Worm (Caenorhabditis elegans): Measurements from ENCODE around the gene str-74.

The str-74 gene

ce11 chrX:10204313-10205063 is 36.4 kb downstream of the str-74 start (continued):
- no peak for TF ChIP-seq hlh-4 (tag; optimal IDR thresholded peaks at IDR 0.05)
- no peak for TF ChIP-seq ama-1 (optimal IDR thresholded peaks at IDR 0.05)

- TF ChIP-seq irx-1 (tag; optimal IDR thresholded peaks at IDR 0.05), result no peak
- TF ChIP-seq unc-62 (GFP tag; optimal IDR thresholded peaks at IDR 0.05), result no peak
- TF ChIP-seq nhr-71 (tag; optimal IDR thresholded peaks at IDR 0.05), result no peak
- TF ChIP-seq vab-15 (tag; optimal IDR thresholded peaks at IDR 0.05), result no peak
- TF ChIP-seq C34B4.2 (tag; optimal IDR thresholded peaks at IDR 0.05), result no peak
- no peak for TF ChIP-seq unc-130 (tag; optimal IDR thresholded peaks at IDR 0.05)
- no peak for TF ChIP-seq xbp-1 (tag; optimal IDR thresholded peaks at IDR 0.05)
- no peak for TF ChIP-seq hpl-2 (GFP tag; optimal IDR thresholded peaks at IDR 0.05)
- TF ChIP-seq snu-23 (GFP tag; optimal IDR thresholded peaks at IDR 0.05), result no peak
- TF ChIP-seq fkh-8 (tag; optimal IDR thresholded peaks at IDR 0.05), result no peak
- TF ChIP-seq lin-39 (tag; optimal IDR thresholded peaks at IDR 0.05), result no peak
- no peak for TF ChIP-seq unc-30 (tag; optimal IDR thresholded peaks at IDR 0.05)
- TF ChIP-seq ets-5 (GFP tag; IDR thresholded peaks at IDR 0.05), result no peak
- no peak for TF ChIP-seq nhr-77 (tag; optimal IDR thresholded peaks at IDR 0.05)
Measured at ce11 chrX:10203501-10203900, 37.3 kb downstream of the str-74 start.

- no peak for TF ChIP-seq fos-1 (tag; optimal IDR thresholded peaks at IDR 0.05)
- no peak for TF ChIP-seq nhr-19 (GFP tag; conservative IDR thresholded peaks at IDR 0.05)
- peak; percentile 18 for TF ChIP-seq nhr-85 (tag)
- TF ChIP-seq nhr-90 (tag; optimal IDR thresholded peaks at IDR 0.05; ENCODE audit: poor library complexity), result no peak
- TF ChIP-seq efl-1 (optimal IDR thresholded peaks at IDR 0.05), result no peak
- TF ChIP-seq efl-1 (GFP tag; optimal IDR thresholded peaks at IDR 0.05 in 1 of 2), result peak in 1 of 2 experiments; percentile 74
- no peak for TF ChIP-seq snpc-4 (tag; optimal IDR thresholded peaks at IDR 0.05)
- no peak for TF ChIP-seq ceh-90 (tag; optimal IDR thresholded peaks at IDR 0.05)
- TF ChIP-seq unc-30 (tag; optimal IDR thresholded peaks at IDR 0.05), result no peak
- TF ChIP-seq C34B4.2 (tag; optimal IDR thresholded peaks at IDR 0.05), result no peak
- TF ChIP-seq ztf-4 (tag; optimal IDR thresholded peaks at IDR 0.05), result no peak
- TF ChIP-seq isw-1 (GFP tag; IDR thresholded peaks at IDR 0.05), result no peak
- no peak for TF ChIP-seq lin-35 (GFP tag; optimal IDR thresholded peaks at IDR 0.05)
- TF ChIP-seq egl-13 (tag; optimal IDR thresholded peaks at IDR 0.05), result no peak
- TF ChIP-seq ztf-11 (tag; optimal IDR thresholded peaks at IDR 0.05), result no peak
Measured at ce11 chrX:10199202-10199601, 41.6 kb downstream of the str-74 start.

- TF ChIP-seq lin-13 (GFP tag; optimal IDR thresholded peaks at IDR 0.05) (peak; percentile 64), vab-15 (tag; optimal IDR thresholded peaks at IDR 0.05) (peak; percentile 25), nhr-77 (tag; optimal IDR thresholded peaks at IDR 0.05) (peak; percentile 69), nhr-76 (tag; optimal IDR thresholded peaks at IDR 0.05) (no peak), sptf-1 (tag; optimal IDR thresholded peaks at IDR 0.05) (no peak), efl-3 (GFP tag; optimal IDR thresholded peaks at IDR 0.05) (no peak), hlh-4 (tag; optimal IDR thresholded peaks at IDR 0.05) (no peak), irx-1 (tag; optimal IDR thresholded peaks at IDR 0.05) (peak; percentile 16), aha-1 (tag; optimal IDR thresholded peaks at IDR 0.05) (no peak), mef-2 (tag; optimal IDR thresholded peaks at IDR 0.05) (no peak), ceh-82 (tag; optimal IDR thresholded peaks at IDR 0.05) (peak; percentile 68 to 82 (median 79)), nhr-11 (tag; optimal IDR thresholded peaks at IDR 0.05) (peak; percentile 2), swsn-7 (tag; optimal IDR thresholded peaks at IDR 0.05) (peak; percentile 83), rnt-1 (tag; optimal IDR thresholded peaks at IDR 0.05) (peak; percentile 85), egl-13 (tag; optimal IDR thresholded peaks at IDR 0.05) (no peak), Y116A8C.19 (tag; optimal IDR thresholded peaks at IDR 0.05; ENCODE audit: borderline replicate concordance) (no peak), pax-3 (tag; optimal IDR thresholded peaks at IDR 0.05) (no peak), snpc-4 (tag; optimal IDR thresholded peaks at IDR 0.05) (no peak), nhr-20 (tag; optimal IDR thresholded peaks at IDR 0.05) (peak; percentile 93), C34B4.2 (tag; optimal IDR thresholded peaks at IDR 0.05) (no peak), nhr-90 (tag; optimal IDR thresholded peaks at IDR 0.05; ENCODE audit: poor library complexity) (peak; percentile 76), unc-62 (GFP tag; optimal IDR thresholded peaks at IDR 0.05) (no peak), ztf-11 (tag; optimal IDR thresholded peaks at IDR 0.05) (peak in 1 of 2 experiments; percentile 17), nhr-84 (tag; optimal IDR thresholded peaks at IDR 0.05) (no peak), C16A3.4 (tag; optimal IDR thresholded peaks at IDR 0.05) (peak; percentile 94), tbx-2 (tag; optimal IDR thresholded peaks at IDR 0.05) (peak; percentile 80), ceh-90 (tag; optimal IDR thresholded peaks at IDR 0.05) (no peak), blmp-1 (tag; optimal IDR thresholded peaks at IDR 0.05) (peak; percentile 84)
Measured at ce11 chrX:10197204-10197756, 43.6 kb downstream of the str-74 start, which contains the start of gene nucb-1. Gene nucb-1 (plus strand): TSS chrX:10197706.
